Worm (Caenorhabditis elegans): ENCODE measurements around the gene gst-21.

- TF ChIP-seq snpc-4 (tag; optimal IDR thresholded peaks at IDR 0.05) (no peak), mdl-1 (tag; optimal IDR thresholded peaks at IDR 0.05) (no peak), unc-39 (tag; optimal IDR thresholded peaks at IDR 0.05) (no peak), ceh-44 (GFP tag; IDR thresholded peaks at IDR 0.05) (no peak), saeg-2 (GFP tag; IDR thresholded peaks at IDR 0.05) (no peak), dpl-1 (GFP tag; optimal IDR thresholded peaks at IDR 0.05) (no peak), F44E2.7 (GFP tag; IDR thresholded peaks at IDR 0.05) (no peak), gei-8 (GFP tag; optimal IDR thresholded peaks at IDR 0.05) (no peak), vab-7 (GFP tag; IDR thresholded peaks at IDR 0.05) (no peak), hmg-1.1 (GFP tag; IDR thresholded peaks at IDR 0.05) (no peak), nhr-11 (tag; optimal IDR thresholded peaks at IDR 0.05) (no peak)
Observed at ce11 chrV:1752496-1752895, 20.7 kb upstream of the gst-21 start, which contains the start of gene ZK697.1.
